Worm (Caenorhabditis elegans) whole organism, L3 larva: ENCODE data around the gene eri-9.

Source experiments
- ama-1 ChIP-seq: fragments of 150-350 bp; optimal IDR thresholded peaks from 2 replicates; lab custom pipeline; 2018
- ceh-82 ChIP-seq: fragments of 150-350 bp; optimal IDR thresholded peaks from 2 replicates; lab custom pipeline; 2014; ENCODE audit warnings: missing biosample characterization, missing genetic modification characterization
- elt-3 ChIP-seq, 3 experiments: fragments of 150-350 bp in 1 of 3; sonication (generic microtip) in 2 of 3; optimal IDR thresholded peaks; 2 replicates in 2 of 3; 4 replicates in 1 of 3; lab custom pipeline; 2014 to 2017; ENCODE audit warnings: missing biosample characterization in 3 of 3, missing genetic modification characterization in 3 of 3
- lin-39 ChIP-seq: fragments of 150-350 bp; optimal IDR thresholded peaks from 2 replicates; lab custom pipeline; 2018; ENCODE audit warnings: missing biosample characterization, missing genetic modification reagents, missing genetic modification characterization
- nhr-12 ChIP-seq: fragments of 150-350 bp; optimal IDR thresholded peaks from 2 replicates; lab custom pipeline; 2014; ENCODE audit warnings: missing biosample characterization, missing genetic modification characterization
- nhr-237 ChIP-seq: fragments of 150-350 bp; optimal IDR thresholded peaks from 2 replicates; lab custom pipeline; 2014; ENCODE audit warnings: missing biosample characterization, missing genetic modification characterization
- nhr-67 ChIP-seq: fragments of 150-350 bp; optimal IDR thresholded peaks from 2 replicates; lab custom pipeline; 2014; ENCODE audit warnings: missing biosample characterization, missing genetic modification characterization
- nhr-77 ChIP-seq: fragments of 150-350 bp; optimal IDR thresholded peaks from 2 replicates; lab custom pipeline; 2014; ENCODE audit warnings: missing biosample characterization, missing genetic modification characterization
- skn-1 ChIP-seq: fragments of 150-350 bp; optimal IDR thresholded peaks from 2 replicates; lab custom pipeline; 2014; ENCODE audit warnings: missing biosample characterization, missing genetic modification characterization
- snpc-4 ChIP-seq: fragments of 150-350 bp; optimal IDR thresholded peaks from 2 replicates; lab custom pipeline; 2014; ENCODE audit warnings: missing biosample characterization, missing genetic modification characterization
- unc-62 ChIP-seq: fragments of 150-350 bp; sonication (generic microtip); optimal IDR thresholded peaks from 4 replicates; lab custom pipeline; 2014; ENCODE audit warnings: missing biosample characterization, missing genetic modification reagents, missing genetic modification characterization

ce11 chrIII:4913736-4914135, 18.5 kb upstream of the eri-9 start:
- no peak for TF ChIP-seq nhr-77 (tag; lab: Kevin White, UChicago)
- TF ChIP-seq nhr-12 (tag; lab: Kevin White, UChicago), result no peak
- no peak for TF ChIP-seq skn-1 (tag; lab: Kevin White, UChicago)
- no peak for TF ChIP-seq nhr-67
- TF ChIP-seq snpc-4 (tag; lab: Kevin White, UChicago), result no peak
- TF ChIP-seq nhr-237, result no peak
- TF ChIP-seq ama-1, result no peak
- TF ChIP-seq lin-39 (tag; lab: Kevin White, UChicago), result no peak
- TF ChIP-seq elt-3 (tag; optimal IDR thresholded peaks at IDR 0.05; lab: Kevin White, UChicago), result no peak
- TF ChIP-seq unc-62, result no peak
- no peak for TF ChIP-seq ceh-82 (tag; lab: Kevin White, UChicago)
